Worm (Caenorhabditis elegans): Measurements from ENCODE around the gene ckc-1.
A peak's percentile ranks its signal among the peaks of the same experiment; 100 is the strongest.

Gene ckc-1

ce11 chrX:3538067-3538466, 38.3 kb upstream of the ckc-1 start:
- TF ChIP-seq php-3 (GFP tag; IDR thresholded peaks at IDR 0.05) (no peak), aha-1 (tag) (peak; percentile 92), lsy-2 (tag; optimal IDR thresholded peaks at IDR 0.05) (no peak)

- TF ChIP-seq dpl-1 (GFP tag; optimal IDR thresholded peaks at IDR 0.05) (peak; percentile 50), mdl-1 (tag; optimal IDR thresholded peaks at IDR 0.05) (no peak), egl-43 (GFP tag; IDR thresholded peaks at IDR 0.05) (0 out of 2 replicates have a peak, but pooled peaks have one; percentile 54), mes-2 (tag; optimal IDR thresholded peaks at IDR 0.05; ENCODE audit: poor library complexity, severe bottlenecking) (peak; percentile 38), lin-13 (GFP tag; optimal IDR thresholded peaks at IDR 0.05) (peak; percentile 67), nhr-237 (tag; optimal IDR thresholded peaks at IDR 0.05) (no peak), nhr-76 (tag; optimal IDR thresholded peaks at IDR 0.05) (no peak), zfp-3 (GFP tag; conservative IDR thresholded peaks at IDR 0.05) (no peak), skn-1 (tag; optimal IDR thresholded peaks at IDR 0.05) (no peak), gei-8 (GFP tag; optimal IDR thresholded peaks at IDR 0.05) (no peak), unc-62 (GFP tag; optimal IDR thresholded peaks at IDR 0.05 in 1 of 2) (peak in 1 of 2 experiments; percentile 90), unc-62 (tag; optimal IDR thresholded peaks at IDR 0.05) (no peak), lsy-2 (tag; optimal IDR thresholded peaks at IDR 0.05) (peak in 1 of 2 experiments; percentile 48), mep-1 (tag; optimal IDR thresholded peaks at IDR 0.05) (peak; percentile 78), hmg-1.1 (GFP tag; IDR thresholded peaks at IDR 0.05) (peak; percentile 45; the same call in 1 of the 2 replicates), aha-1 (tag) (peak; percentile 94), hlh-30 (tag; optimal IDR thresholded peaks at IDR 0.05; ENCODE audit: insufficient read depth) (peak; percentile 56), rbr-2 (tag; optimal IDR thresholded peaks at IDR 0.05) (peak; percentile 19), zag-1 (tag; optimal IDR thresholded peaks at IDR 0.05) (no peak), ama-1 (optimal IDR thresholded peaks at IDR 0.05) (peak; percentile 55), ceh-20 (GFP tag; IDR thresholded peaks at IDR 0.05) (0 out of 2 replicates have a peak, but pooled peaks have one; percentile 23), F49E8.2 (tag; optimal IDR thresholded peaks at IDR 0.05; ENCODE audit: borderline replicate concordance) (no peak), ces-1 (GFP tag; optimal IDR thresholded peaks at IDR 0.05) (no peak), nhr-6 (tag; optimal IDR thresholded peaks at IDR 0.05) (peak; percentile 14), madf-9 (GFP tag; conservative IDR thresholded peaks at IDR 0.05) (peak; percentile 39; the same call in 1 of the 2 replicates), nhr-28 (tag; optimal IDR thresholded peaks at IDR 0.05) (peak; percentile 28), ceh-44 (GFP tag; IDR thresholded peaks at IDR 0.05) (no peak), hif-1 (tag; optimal IDR thresholded peaks at IDR 0.05) (peak in 1 of 2 experiments; percentile 25)
Measured at ce11 chrX:3540861-3541260, 35.5 kb upstream of the ckc-1 start.

ce11 chrX:3542242-3542641, 34.2 kb upstream of the ckc-1 start, which contains the start of gene rgs-7:
Gene rgs-7 (plus strand): TSS chrX:3542542.
- TF ChIP-seq dmd-9 (GFP tag; IDR thresholded peaks at IDR 0.05) (no peak), tag-97 (GFP tag; IDR thresholded peaks at IDR 0.05) (no peak), ama-1 (optimal IDR thresholded peaks at IDR 0.05) (no peak), ceh-44 (GFP tag; IDR thresholded peaks at IDR 0.05) (no peak)

ce11 chrX:3547097-3547496, 29.3 kb upstream of the ckc-1 start:
- TF ChIP-seq ceh-44 (GFP tag; IDR thresholded peaks at IDR 0.05) (no peak), ceh-62 (tag; optimal IDR thresholded peaks at IDR 0.05) (no peak), lsy-2 (tag; optimal IDR thresholded peaks at IDR 0.05) (no peak), Y75B8A.6 (GFP tag; IDR thresholded peaks at IDR 0.05) (no peak), snpc-1.2 (GFP tag; IDR thresholded peaks at IDR 0.05) (no peak), arid-1 (GFP tag; conservative IDR thresholded peaks at IDR 0.05) (no peak), madf-9 (GFP tag; conservative IDR thresholded peaks at IDR 0.05) (no peak), F49E8.2 (tag; optimal IDR thresholded peaks at IDR 0.05; ENCODE audit: borderline replicate concordance) (no peak), unc-62 (GFP tag; optimal IDR thresholded peaks at IDR 0.05 in 1 of 2) (no peak), unc-62 (tag; optimal IDR thresholded peaks at IDR 0.05) (no peak), zfp-3 (GFP tag; conservative IDR thresholded peaks at IDR 0.05) (no peak), daf-19 (GFP tag; conservative IDR thresholded peaks at IDR 0.05) (no peak)
